Fruit fly (Drosophila melanogaster) whole organism, prepupa: ENCODE measurements around the gene ninaD.

Experiments used
- CG11294 ChIP-seq: fragments of 200-800 bp; sonication (Bioruptor generic); IDR thresholded peaks from 2 replicates; pipeline ENCODE4 v1.3.6; 2022; ENCODE audit warnings: missing biosample characterization, missing genetic modification characterization
- CG15336 ChIP-seq: fragments of 200-800 bp; sonication (Bioruptor generic); IDR thresholded peaks from 2 replicates; pipeline ENCODE4 v1.3.6; 2022; ENCODE audit warnings: missing biosample characterization, missing genetic modification characterization
- CG6276 ChIP-seq: fragments of 200-800 bp; sonication (Bioruptor generic); optimal IDR thresholded peaks from 2 replicates; lab custom pipeline; 2017; ENCODE audit warnings: missing biosample characterization, mild to moderate bottlenecking, missing genetic modification characterization
- CG6792 ChIP-seq: fragments of 200-800 bp; sonication (Bioruptor generic); optimal IDR thresholded peaks from 3 replicates; lab custom pipeline; 2016; ENCODE audit warnings: missing biosample characterization, missing genetic modification characterization
- CG7368 ChIP-seq: fragments of 200-800 bp; sonication (Bioruptor generic); optimal IDR thresholded peaks from 3 replicates; lab custom pipeline; 2016; ENCODE audit warnings: missing biosample characterization, missing genetic modification characterization
- Hr38 ChIP-seq: sonication (Bioruptor generic); optimal IDR thresholded peaks from 2 replicates; lab custom pipeline; 2016; ENCODE audit warnings: missing biosample characterization, missing genetic modification characterization
- Met ChIP-seq: fragments of 200-800 bp; sonication (Bioruptor generic); optimal IDR thresholded peaks from 3 replicates; lab custom pipeline; 2016; ENCODE audit warnings: missing biosample characterization, missing genetic modification characterization
- OdsH ChIP-seq: fragments of 200-800 bp; sonication (Bioruptor generic); optimal IDR thresholded peaks from 3 replicates; lab custom pipeline; 2016; ENCODE audit warnings: missing biosample characterization, missing genetic modification characterization
- Smox ChIP-seq: fragments of 200-800 bp; sonication (Bioruptor generic); optimal IDR thresholded peaks from 3 replicates; lab custom pipeline; 2016; ENCODE audit warnings: missing biosample characterization, missing genetic modification characterization
- spab ChIP-seq: fragments of 200-800 bp; sonication (Bioruptor generic); optimal IDR thresholded peaks from 2 replicates; lab custom pipeline; 2017; ENCODE audit warnings: missing biosample characterization, mild to moderate bottlenecking, missing genetic modification characterization, missing genetic modification reagents
- svp ChIP-seq: fragments of 200-800 bp; sonication (Bioruptor generic); peaks from one replicate; lab custom pipeline; 2016; ENCODE audit warnings: missing biosample characterization, missing genetic modification characterization
- topi ChIP-seq: fragments of 200-800 bp; sonication (Bioruptor generic); optimal IDR thresholded peaks from 3 replicates; lab custom pipeline; 2016; ENCODE audit warnings: missing biosample characterization, missing genetic modification characterization

DNA sequence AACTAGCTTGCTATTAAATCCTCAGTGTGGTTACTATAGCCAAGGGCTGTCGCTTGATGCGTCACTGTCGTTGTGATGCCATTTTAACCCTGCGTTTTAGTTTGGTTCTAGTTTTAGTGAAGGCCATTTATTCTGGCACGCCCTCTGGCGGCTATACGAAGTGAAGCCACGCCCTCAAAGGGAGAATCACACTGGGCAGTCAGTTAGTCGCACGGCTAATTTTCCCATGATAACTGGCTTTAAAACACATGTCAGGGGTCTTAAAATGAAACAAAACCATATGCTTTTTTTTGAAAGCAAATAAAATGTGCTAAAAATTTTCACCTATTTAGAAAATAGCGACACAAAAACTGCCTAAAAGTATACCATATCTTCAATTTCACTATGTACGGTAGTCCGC is 48.7 kb upstream of the ninaD start:
- TF ChIP-seq CG6276: no peak
- no peak for TF ChIP-seq Smox (GFP tag; lab: Kevin White, UChicago)
- TF ChIP-seq CG11294 (GFP tag; lab: Robert Waterston, UW): no peak
- no peak for TF ChIP-seq Met
- no peak for TF ChIP-seq CG15336 (GFP tag; lab: Robert Waterston, UW)
- no peak for TF ChIP-seq OdsH (GFP tag; lab: Kevin White, UChicago)
- TF ChIP-seq spab: no peak
- TF ChIP-seq CG7368 (GFP tag; lab: Kevin White, UChicago): no peak
- no peak for TF ChIP-seq CG6792 (GFP tag; lab: Kevin White, UChicago)
- TF ChIP-seq topi (GFP tag; lab: Kevin White, UChicago): no peak
- TF ChIP-seq svp (GFP tag; lab: Kevin White, UChicago): no peak
- no peak for TF ChIP-seq Hr38 (GFP tag; lab: Kevin White, UChicago)
